Worm (Caenorhabditis elegans) whole organism, young adult: ENCODE measurements around the gene B0228.1.

ENCODE experiments used
- B0336.3 ChIP-seq: fragments of 200-800 bp; sonication (Bioruptor generic); IDR thresholded peaks from 2 replicates; pipeline ENCODE4 v1.3.6; 2022; ENCODE audit warnings: missing genetic modification characterization, missing compliant biosample characterization
- C17E4.6 ChIP-seq: fragments of 200-800 bp; sonication (Bioruptor generic); IDR thresholded peaks from 2 replicates; pipeline ENCODE4 v1.3.6; 2022; ENCODE audit warnings: missing genetic modification reagents, missing genetic modification characterization, missing compliant biosample characterization
- F33H1.4 ChIP-seq: fragments of 200-800 bp; sonication (Bioruptor generic); IDR thresholded peaks from 2 replicates; pipeline ENCODE4 v1.3.6; 2022; ENCODE audit warnings: missing genetic modification reagents, missing genetic modification characterization, missing compliant biosample characterization
- F52B5.7 ChIP-seq: sonication (generic microtip); optimal IDR thresholded peaks from 2 replicates; lab custom pipeline; 2016; ENCODE audit warnings: mild to moderate bottlenecking, missing genetic modification characterization, missing compliant biosample characterization
- F57A8.1 ChIP-seq: fragments of 200-800 bp; sonication (Bioruptor generic); optimal IDR thresholded peaks from 2 replicates; lab custom pipeline; 2018; ENCODE audit warnings: mild to moderate bottlenecking, missing genetic modification characterization, moderate library complexity, missing compliant biosample characterization
- K11D2.4 ChIP-seq: fragments of 200-800 bp; sonication (Bioruptor generic); IDR thresholded peaks from 2 replicates; pipeline ENCODE4 v1.3.6; 2022; ENCODE audit warnings: missing genetic modification reagents, missing genetic modification characterization, missing compliant biosample characterization
- T07F8.4 ChIP-seq: sonication (generic microtip); optimal IDR thresholded peaks from 2 replicates; lab custom pipeline; 2016; ENCODE audit warnings: mild to moderate bottlenecking, missing genetic modification characterization, moderate library complexity, missing compliant biosample characterization
- Y53G8AR.9 ChIP-seq: fragments of 200-800 bp; sonication (Bioruptor generic); conservative IDR thresholded peaks from 2 replicates; pipeline ENCODE4 v1.3.6; 2022; ENCODE audit warnings: missing genetic modification reagents, missing genetic modification characterization, missing compliant biosample characterization
- Y67H2A.10 ChIP-seq: fragments of 200-800 bp; sonication (Bioruptor generic); conservative IDR thresholded peaks from 2 replicates; pipeline ENCODE4 v1.3.6; 2022; ENCODE audit warnings: missing genetic modification reagents, missing genetic modification characterization, missing compliant biosample characterization
- atf-7 ChIP-seq: sonication (generic microtip); optimal IDR thresholded peaks from 2 replicates; lab custom pipeline; 2017; ENCODE audit warnings: mild to moderate bottlenecking, missing genetic modification characterization, missing compliant biosample characterization
- attf-3 ChIP-seq: fragments of 200-800 bp; sonication (Bioruptor generic); conservative IDR thresholded peaks from 2 replicates; pipeline ENCODE4 v1.3.6; 2022; ENCODE audit warnings: missing genetic modification reagents, missing genetic modification characterization, missing compliant biosample characterization
- attf-5 ChIP-seq: fragments of 200-800 bp; sonication (Bioruptor generic); optimal IDR thresholded peaks from 2 replicates; lab custom pipeline; 2018; ENCODE audit warnings: mild to moderate bottlenecking, missing genetic modification characterization, missing compliant biosample characterization
- cebp-1 ChIP-seq, 2 experiments: fragments of 200-800 bp in 1 of 2; sonication (Bioruptor generic) in 1 of 2; sonication (generic microtip) in 1 of 2; IDR thresholded peaks in 1 of 2; optimal IDR thresholded peaks in 1 of 2; 2 replicates each; pipeline versions ENCODE4 v1.3.6 to Lab custom; 2017 to 2022; ENCODE audit warnings: missing compliant biosample characterization in 2 of 2, missing genetic modification characterization in 2 of 2, mild to moderate bottlenecking in 1 of 2, missing genetic modification reagents in 1 of 2, moderate library complexity in 1 of 2
- cebp-2 ChIP-seq: fragments of 200-800 bp; sonication (Bioruptor generic); IDR thresholded peaks from 2 replicates; pipeline ENCODE4 v1.3.6; 2022; ENCODE audit warnings: missing genetic modification characterization, missing compliant biosample characterization
- ceh-91 ChIP-seq: fragments of 200-800 bp; sonication (Bioruptor generic); IDR thresholded peaks from 2 replicates; pipeline ENCODE4 v1.3.6; 2022; ENCODE audit warnings: missing genetic modification reagents, missing genetic modification characterization, missing compliant biosample characterization
- dox-1 ChIP-seq: fragments of 200-800 bp; sonication (Bioruptor generic); IDR thresholded peaks from 2 replicates; pipeline ENCODE4 v1.3.6; 2022; ENCODE audit warnings: missing genetic modification reagents, missing genetic modification characterization, missing compliant biosample characterization
- efl-1 ChIP-seq: fragments of 150-350 bp; optimal IDR thresholded peaks from 2 replicates; lab custom pipeline; 2014; ENCODE audit warnings: missing biosample characterization, missing genetic modification reagents, missing genetic modification characterization
- egl-18 ChIP-seq: fragments of 200-800 bp; sonication (Bioruptor generic); IDR thresholded peaks from 2 replicates; pipeline ENCODE4 v1.3.6; 2022; ENCODE audit warnings: missing genetic modification reagents, missing genetic modification characterization, missing compliant biosample characterization
- ekl-4 ChIP-seq: fragments of 200-800 bp; sonication (Bioruptor generic); IDR thresholded peaks from 2 replicates; pipeline ENCODE4 v1.3.6; 2022; ENCODE audit warnings: missing genetic modification reagents, missing genetic modification characterization, missing compliant biosample characterization
- him-1 ChIP-seq: sonication (generic microtip); optimal IDR thresholded peaks from 2 replicates; lab custom pipeline; 2016; ENCODE audit warnings: missing genotype, missing genetic modification reagents, missing genetic modification characterization, missing compliant biosample characterization
- hrde-1 ChIP-seq: sonication (generic microtip); optimal IDR thresholded peaks from 2 replicates; lab custom pipeline; 2016; ENCODE audit warnings: missing genetic modification characterization, mild to moderate bottlenecking, missing compliant biosample characterization, moderate library complexity, missing genotype, missing genetic modification reagents, borderline replicate concordance
- lag-1 ChIP-seq: fragments of 200-800 bp; sonication (Bioruptor generic); IDR thresholded peaks from 2 replicates; pipeline ENCODE4 v1.3.6; 2022; ENCODE audit warnings: missing genetic modification reagents, missing genetic modification characterization, missing compliant biosample characterization
- lin-26 ChIP-seq: fragments of 200-800 bp; sonication (Bioruptor generic); IDR thresholded peaks from 2 replicates; pipeline ENCODE4 v1.3.6; 2022; ENCODE audit warnings: missing genetic modification reagents, missing genetic modification characterization, missing compliant biosample characterization
- lin-35 ChIP-seq, 3 experiments: fragments of 150-350 bp in 2 of 3; sonication (generic microtip) in 1 of 3; optimal IDR thresholded peaks; 2 replicates each; lab custom pipeline; 2014 to 2018; ENCODE audit warnings: missing biosample characterization in 3 of 3, missing genetic modification characterization in 3 of 3, missing genetic modification reagents in 3 of 3
- lsl-1 ChIP-seq: fragments of 200-800 bp; sonication (Bioruptor generic); optimal IDR thresholded peaks from 2 replicates; lab custom pipeline; 2018; ENCODE audit warnings: mild to moderate bottlenecking, missing genetic modification characterization, moderate library complexity, missing compliant biosample characterization
- madf-10 ChIP-seq: sonication (generic microtip); optimal IDR thresholded peaks from 2 replicates; lab custom pipeline; 2016; ENCODE audit warnings: mild to moderate bottlenecking, missing genetic modification characterization, missing compliant biosample characterization
- madf-6 ChIP-seq: fragments of 200-800 bp; sonication (Bioruptor generic); IDR thresholded peaks from 2 replicates; pipeline ENCODE4 v1.3.6; 2022; ENCODE audit warnings: missing genetic modification reagents, missing genetic modification characterization, missing compliant biosample characterization
- madf-8 ChIP-seq: fragments of 200-800 bp; sonication (Bioruptor generic); conservative IDR thresholded peaks from 2 replicates; pipeline ENCODE4 v1.3.6; 2022; ENCODE audit warnings: missing genetic modification reagents, missing genetic modification characterization, missing compliant biosample characterization
- nfya-2 ChIP-seq: fragments of 200-800 bp; sonication (Bioruptor generic); IDR thresholded peaks from 2 replicates; pipeline ENCODE4 v1.3.6; 2022; ENCODE audit warnings: missing genetic modification reagents, missing genetic modification characterization, missing compliant biosample characterization
- nfyb-1 ChIP-seq: fragments of 200-800 bp; sonication (Bioruptor generic); IDR thresholded peaks from 2 replicates; pipeline ENCODE4 v1.3.6; 2022; ENCODE audit warnings: missing genetic modification reagents, missing genetic modification characterization, missing compliant biosample characterization
- nhr-80 ChIP-seq: sonication (generic microtip); optimal IDR thresholded peaks from 2 replicates; lab custom pipeline; 2016; ENCODE audit warnings: missing genetic modification characterization, missing compliant biosample characterization
- pbrm-1 ChIP-seq: fragments of 200-800 bp; sonication (Bioruptor generic); IDR thresholded peaks from 2 replicates; pipeline ENCODE4 v1.3.6; 2022; ENCODE audit warnings: missing genetic modification reagents, missing genetic modification characterization, missing compliant biosample characterization
- sdz-38 ChIP-seq: sonication (generic microtip); optimal IDR thresholded peaks from 2 replicates; lab custom pipeline; 2016; ENCODE audit warnings: missing genotype, missing genetic modification characterization, missing compliant biosample characterization
- snpc-1.1 ChIP-seq: sonication (generic microtip); optimal IDR thresholded peaks from 2 replicates; lab custom pipeline; 2017; ENCODE audit warnings: missing genetic modification characterization, mild to moderate bottlenecking, missing compliant biosample characterization, antibody characterized with exemption, moderate library complexity, missing genotype, missing genetic modification reagents; ENCODE audit not compliant: insufficient read depth
- snpc-1.3 ChIP-seq: sonication (generic microtip); optimal IDR thresholded peaks from 2 replicates; lab custom pipeline; 2017; ENCODE audit warnings: missing genetic modification characterization, mild to moderate bottlenecking, missing compliant biosample characterization, antibody characterized with exemption, moderate library complexity, missing genotype, missing genetic modification reagents; ENCODE audit not compliant: insufficient read depth
- snpc-3.4 ChIP-seq: sonication (generic microtip); optimal IDR thresholded peaks from 2 replicates; lab custom pipeline; 2017; ENCODE audit warnings: missing genetic modification characterization, mild to moderate bottlenecking, missing compliant biosample characterization, antibody characterized with exemption, moderate library complexity, missing genotype, missing genetic modification reagents
- tbx-9 ChIP-seq: sonication (generic microtip); optimal IDR thresholded peaks from 2 replicates; lab custom pipeline; 2016; ENCODE audit warnings: borderline replicate concordance, missing genetic modification characterization, inconsistent platforms, missing compliant biosample characterization
- tlf-1 ChIP-seq: fragments of 200-800 bp; sonication (Bioruptor generic); optimal IDR thresholded peaks from 2 replicates; lab custom pipeline; 2018; ENCODE audit warnings: mild to moderate bottlenecking, missing genetic modification characterization, missing compliant biosample characterization
- xnd-1 ChIP-seq: sonication (generic microtip); optimal IDR thresholded peaks from 2 replicates; lab custom pipeline; 2016; ENCODE audit warnings: missing genotype, missing genetic modification reagents, missing genetic modification characterization, missing compliant biosample characterization
- zim-3 ChIP-seq: sonication (generic microtip); optimal IDR thresholded peaks from 2 replicates; lab custom pipeline; 2017; ENCODE audit warnings: mild to moderate bottlenecking, missing genetic modification characterization, moderate library complexity, missing compliant biosample characterization
- ztf-18 ChIP-seq: sonication (generic microtip); optimal IDR thresholded peaks from 2 replicates; lab custom pipeline; 2016; ENCODE audit warnings: missing genotype, mild to moderate bottlenecking, missing genetic modification characterization, missing compliant biosample characterization
- ztf-22 ChIP-seq: fragments of 200-800 bp; sonication (Bioruptor generic); optimal IDR thresholded peaks from 2 replicates; lab custom pipeline; 2018; ENCODE audit warnings: mild to moderate bottlenecking, missing genetic modification characterization, moderate library complexity, missing compliant biosample characterization
- ztf-26 ChIP-seq: sonication (generic microtip); optimal IDR thresholded peaks from 2 replicates; lab custom pipeline; 2017; ENCODE audit warnings: missing genetic modification characterization, missing compliant biosample characterization
- ztf-28 ChIP-seq: fragments of 200-800 bp; sonication (Bioruptor generic); IDR thresholded peaks from 2 replicates; pipeline ENCODE4 v1.3.6; 2022; ENCODE audit warnings: missing genetic modification reagents, missing genetic modification characterization, missing compliant biosample characterization

B0228.1 gene

DNA sequence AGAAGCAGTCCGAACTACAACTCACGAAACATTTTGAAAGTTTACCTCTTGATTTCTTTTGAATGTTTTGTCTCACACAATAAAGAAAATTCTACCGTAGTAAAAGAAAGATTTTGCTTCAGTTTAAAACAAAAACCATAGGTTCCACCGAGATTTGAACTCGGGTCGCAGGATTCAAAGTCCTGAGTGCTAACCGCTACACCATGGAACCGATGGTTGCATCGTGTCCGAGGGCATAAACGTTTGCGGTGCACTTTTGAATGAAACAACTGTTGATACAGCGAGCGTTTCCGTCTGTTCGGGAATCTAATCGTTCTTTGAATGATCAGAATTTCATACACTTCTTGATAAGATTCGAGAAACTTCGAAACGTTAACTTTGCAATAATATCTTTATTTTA lies 1.7 kb downstream of the B0228.1 start (continued):
- TF ChIP-seq lin-26 (GFP tag; lab: Robert Waterston, UW) (peak; percentile 83), ztf-26 (tag; lab: Kevin White, UChicago) (peak; percentile 17), nfya-2 (GFP tag; lab: Robert Waterston, UW) (no peak), pbrm-1 (peak; percentile 72), zim-3 (tag; lab: Kevin White, UChicago) (peak; percentile 18), Y53G8AR.9 (GFP tag; lab: Robert Waterston, UW) (peak; percentile 63; the same call in 1 of the 2 replicates), cebp-2 (no peak), K11D2.4 (no peak; the same call in 1 of the 2 replicates), egl-18 (GFP tag; lab: Robert Waterston, UW) (no peak), hrde-1 (no peak), nfyb-1 (GFP tag; lab: Robert Waterston, UW) (peak; percentile 69; the same call in 1 of the 2 replicates), cebp-1 (GFP tag; IDR thresholded peaks at IDR 0.05; lab: Robert Waterston, UW) (no peak), cebp-1 (tag; optimal IDR thresholded peaks at IDR 0.05; lab: Kevin White, UChicago) (peak; percentile 58), ztf-22 (GFP tag; lab: Kevin White, UChicago) (no peak), snpc-1.3 (tag; lab: Kevin White, UChicago) (no peak), ceh-91 (GFP tag; lab: Robert Waterston, UW) (no peak), atf-7 (tag; lab: Kevin White, UChicago) (peak; percentile 68), C17E4.6 (0 out of 2 replicates have a peak, but pooled peaks have one; percentile 48), madf-6 (peak; percentile 70), ztf-28 (GFP tag; lab: Robert Waterston, UW) (no peak), ekl-4 (GFP tag; lab: Robert Waterston, UW) (0 out of 2 replicates have a peak, but pooled peaks have one; percentile 44), tlf-1 (GFP tag; lab: Kevin White, UChicago) (peak; percentile 39), T07F8.4 (tag; lab: Kevin White, UChicago) (no peak), F52B5.7 (tag; lab: Kevin White, UChicago) (no peak), F57A8.1 (GFP tag; lab: Kevin White, UChicago) (no peak), sdz-38 (tag; lab: Kevin White, UChicago) (no peak), dox-1 (GFP tag; lab: Robert Waterston, UW) (peak; percentile 65; the same call in 1 of the 2 replicates), tbx-9 (tag; lab: Kevin White, UChicago) (no peak), lin-35 (GFP tag; optimal IDR thresholded peaks at IDR 0.05; lab: Kevin White, UChicago) (peak in 1 of 3 experiments; percentile 10), madf-10 (tag; lab: Kevin White, UChicago) (peak; percentile 54)

DNA sequence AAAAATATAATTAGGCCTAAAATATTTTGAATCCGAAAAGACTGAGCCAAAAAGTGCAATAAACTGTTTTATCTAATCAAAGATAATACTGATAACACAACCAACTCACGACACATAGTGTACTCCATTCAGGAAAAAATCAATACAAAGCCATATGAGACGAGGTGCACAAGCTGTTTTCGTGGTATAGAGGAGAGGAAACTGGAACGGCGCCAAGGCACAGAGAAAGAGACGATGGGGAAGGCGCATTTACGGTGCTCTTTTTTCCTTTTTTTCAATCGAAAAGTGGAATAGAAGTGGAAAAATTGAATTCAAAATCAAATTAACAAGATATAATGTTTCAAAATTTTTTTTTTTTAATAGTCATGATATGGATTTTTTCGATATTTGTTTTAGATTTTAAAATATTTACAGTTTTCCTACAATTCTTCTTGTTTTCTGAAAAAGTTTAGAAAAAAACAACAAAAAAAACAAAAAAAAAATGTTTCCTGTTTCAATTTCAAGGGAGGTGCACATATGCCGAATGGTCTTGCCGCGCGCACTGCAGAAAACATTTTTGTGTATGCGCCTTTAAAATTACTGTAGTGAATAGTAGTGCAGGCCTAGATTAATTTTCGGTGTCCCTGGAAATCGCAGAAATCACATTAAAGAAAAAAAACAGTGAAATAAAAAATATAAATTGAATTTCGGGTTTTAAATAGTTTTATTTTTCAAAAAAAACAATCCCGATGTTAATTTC lies 3.4 kb downstream of the B0228.1 start, which contains the start of gene B0228.7:
B0228.7 (minus strand) TSS at position 627 of the 739 bp plus-strand sequence.
- TF ChIP-seq efl-1 (GFP tag; lab: Kevin White, UChicago) (peak; percentile 69), lag-1 (no peak), B0336.3 (GFP tag; lab: Robert Waterston, UW) (no peak), F33H1.4 (peak; percentile 87), him-1 (tag; lab: Kevin White, UChicago) (peak; percentile 33), madf-8 (GFP tag; lab: Robert Waterston, UW) (peak; percentile 96), attf-3 (GFP tag; lab: Robert Waterston, UW) (no peak), snpc-3.4 (peak; percentile 26), snpc-1.3 (tag; lab: Kevin White, UChicago) (peak; percentile 53), nhr-80 (tag; lab: Kevin White, UChicago) (peak; percentile 55), Y53G8AR.9 (GFP tag; lab: Robert Waterston, UW) (no peak), Y67H2A.10 (GFP tag; lab: Robert Waterston, UW) (no peak), ceh-91 (GFP tag; lab: Robert Waterston, UW) (peak; percentile 63), xnd-1 (tag; lab: Kevin White, UChicago) (peak; percentile 92), ztf-18 (tag; lab: Kevin White, UChicago) (peak; percentile 86), lsl-1 (GFP tag; lab: Kevin White, UChicago) (peak; percentile 94), attf-5 (peak; percentile 28), snpc-1.1 (peak; percentile 2), madf-6 (peak; percentile 97)
